Worm (Caenorhabditis elegans): Measurements from ENCODE around the gene elpc-2.

Gene elpc-2

ce11 chrIII:12711682-12712081 lies 38.2 kb downstream of the elpc-2 start:
- peak; percentile 59 for TF ChIP-seq nhr-85 (tag)
- TF ChIP-seq ceh-82 (tag; optimal IDR thresholded peaks at IDR 0.05) = no peak

ce11 chrIII:12713862-12714261 lies 40.4 kb downstream of the elpc-2 start:
- TF ChIP-seq xbp-1 (tag; optimal IDR thresholded peaks at IDR 0.05) (peak; percentile 21), ets-5 (GFP tag; IDR thresholded peaks at IDR 0.05) (no peak), C04F5.9 (tag; optimal IDR thresholded peaks at IDR 0.05) (no peak), lin-35 (GFP tag; optimal IDR thresholded peaks at IDR 0.05) (peak; percentile 33 to 78), lir-3 (tag; optimal IDR thresholded peaks at IDR 0.05; ENCODE audit: poor library complexity) (no peak), dsc-1 (tag; optimal IDR thresholded peaks at IDR 0.05) (peak; percentile 51), F16B12.6 (tag; optimal IDR thresholded peaks at IDR 0.05) (peak; percentile 49), elt-2 (tag; optimal IDR thresholded peaks at IDR 0.05) (no peak), efl-3 (GFP tag; optimal IDR thresholded peaks at IDR 0.05) (no peak), lin-13 (GFP tag; optimal IDR thresholded peaks at IDR 0.05) (no peak), ceh-82 (tag; optimal IDR thresholded peaks at IDR 0.05) (peak in 1 of 3 experiments; percentile 17), elt-3 (tag; optimal IDR thresholded peaks at IDR 0.05) (no peak), pax-3 (tag; optimal IDR thresholded peaks at IDR 0.05) (no peak), vab-15 (tag; optimal IDR thresholded peaks at IDR 0.05) (no peak), rnt-1 (tag; optimal IDR thresholded peaks at IDR 0.05) (no peak), fkh-4 (tag; optimal IDR thresholded peaks at IDR 0.05; ENCODE audit: borderline replicate concordance) (no peak), dpl-1 (GFP tag; optimal IDR thresholded peaks at IDR 0.05) (peak; percentile 16 to 66 (median 55)), aly-2 (tag; optimal IDR thresholded peaks at IDR 0.05) (no peak), nhr-47 (tag; optimal IDR thresholded peaks at IDR 0.05) (peak; percentile 35), nhr-19 (GFP tag; conservative IDR thresholded peaks at IDR 0.05) (no peak), unc-62 (GFP tag; optimal IDR thresholded peaks at IDR 0.05) (no peak), Y116A8C.19 (tag; optimal IDR thresholded peaks at IDR 0.05; ENCODE audit: borderline replicate concordance) (no peak), skn-1 (tag; optimal IDR thresholded peaks at IDR 0.05) (peak; percentile 26), efl-1 (optimal IDR thresholded peaks at IDR 0.05) (peak; percentile 56 to 61), efl-1 (GFP tag; optimal IDR thresholded peaks at IDR 0.05 in 1 of 2) (peak; percentile 57 to 95), snu-23 (GFP tag; optimal IDR thresholded peaks at IDR 0.05) (peak; percentile 29), mef-2 (tag; optimal IDR thresholded peaks at IDR 0.05) (no peak), unc-98 (GFP tag; IDR thresholded peaks at IDR 0.05) (no peak), ces-1 (GFP tag; optimal IDR thresholded peaks at IDR 0.05) (no peak), fos-1 (tag; optimal IDR thresholded peaks at IDR 0.05) (no peak), lin-14 (GFP tag; optimal IDR thresholded peaks at IDR 0.05) (no peak), lsy-2 (tag; optimal IDR thresholded peaks at IDR 0.05) (peak; percentile 21 to 58), sptf-1 (tag; optimal IDR thresholded peaks at IDR 0.05) (no peak)

ce11 chrIII:12714266-12714665 lies 40.8 kb downstream of the elpc-2 start, which contains the start of gene ssl-1:
Gene ssl-1, plus strand, starts transcription at chrIII:12714566.
- TF ChIP-seq nhr-12 (tag; optimal IDR thresholded peaks at IDR 0.05) = no peak
- TF ChIP-seq fos-1 (tag; optimal IDR thresholded peaks at IDR 0.05) = no peak
- TF ChIP-seq lin-39 (tag; optimal IDR thresholded peaks at IDR 0.05) = no peak
- no peak for TF ChIP-seq aly-2 (tag; optimal IDR thresholded peaks at IDR 0.05)
- TF ChIP-seq nhr-84 (tag; optimal IDR thresholded peaks at IDR 0.05) = no peak
- no peak for TF ChIP-seq unc-130 (tag; optimal IDR thresholded peaks at IDR 0.05)
- TF ChIP-seq sup-37 (GFP tag; optimal IDR thresholded peaks at IDR 0.05) = no peak
- no peak for TF ChIP-seq skn-1 (tag; optimal IDR thresholded peaks at IDR 0.05)
- no peak for TF ChIP-seq lir-3 (tag; optimal IDR thresholded peaks at IDR 0.05; ENCODE audit: poor library complexity)
- no peak for TF ChIP-seq C16A3.4 (tag; optimal IDR thresholded peaks at IDR 0.05)
- no peak for TF ChIP-seq nhr-90 (tag; optimal IDR thresholded peaks at IDR 0.05; ENCODE audit: poor library complexity)
- TF ChIP-seq tlp-1 (tag; optimal IDR thresholded peaks at IDR 0.05) = no peak
- no peak for TF ChIP-seq efl-1 (optimal IDR thresholded peaks at IDR 0.05)
- no peak for TF ChIP-seq efl-1 (GFP tag; optimal IDR thresholded peaks at IDR 0.05 in 1 of 2)
- TF ChIP-seq lin-15B (tag; optimal IDR thresholded peaks at IDR 0.05) = no peak
- no peak for TF ChIP-seq lin-13 (GFP tag; optimal IDR thresholded peaks at IDR 0.05)
- no peak for TF ChIP-seq fkh-4 (tag; optimal IDR thresholded peaks at IDR 0.05; ENCODE audit: borderline replicate concordance)
- TF ChIP-seq dsc-1 (tag; optimal IDR thresholded peaks at IDR 0.05) = no peak
- TF ChIP-seq ceh-63 (GFP tag; optimal IDR thresholded peaks at IDR 0.05) = no peak

Measured in whole organism, L1 larva.